Fruit fly (Drosophila melanogaster) whole organism, embryonic: Measurements from ENCODE around the gene CG6788.

ENCODE experiments used
- CG16779 ChIP-seq: fragments of 200-800 bp; sonication (Bioruptor generic); IDR thresholded peaks from 2 replicates; pipeline ENCODE4 v1.3.6; 2022; ENCODE audit warnings: missing biosample characterization, missing genetic modification characterization
- CG31365 ChIP-seq: fragments of 200-800 bp; sonication (Bioruptor generic); optimal IDR thresholded peaks from 2 replicates; lab custom pipeline; 2018; ENCODE audit warnings: missing biosample characterization, mild to moderate bottlenecking, missing genetic modification characterization
- CG3995 ChIP-seq: fragments of 200-800 bp; sonication (Bioruptor generic); optimal IDR thresholded peaks from 3 replicates; lab custom pipeline; 2016; ENCODE audit warnings: missing biosample characterization, missing genetic modification characterization
- CG5180 ChIP-seq: fragments of 200-800 bp; sonication (Bioruptor generic); optimal IDR thresholded peaks from 3 replicates; lab custom pipeline; 2017; ENCODE audit warnings: missing biosample characterization, missing genetic modification characterization, mild to moderate bottlenecking, moderate library complexity, missing genetic modification reagents
- CG7556 ChIP-seq: fragments of 200-800 bp; sonication (Bioruptor generic); optimal IDR thresholded peaks from 2 replicates; lab custom pipeline; 2017; ENCODE audit warnings: missing biosample characterization, mild to moderate bottlenecking, missing genetic modification characterization
- CG9932 ChIP-seq: fragments of 200-800 bp; sonication (Bioruptor generic); IDR thresholded peaks from 2 replicates; pipeline ENCODE4 v1.3.6; 2022; ENCODE audit warnings: missing biosample characterization, missing genetic modification characterization
- Dbx ChIP-seq: fragments of 200-800 bp; sonication (Bioruptor generic); IDR thresholded peaks from 3 replicates; pipeline ENCODE4 v1.3.6; 2022; ENCODE audit warnings: missing biosample characterization, missing genetic modification characterization
- Hand ChIP-seq: fragments of 200-800 bp; sonication (Bioruptor generic); optimal IDR thresholded peaks from 2 replicates; lab custom pipeline; 2017; ENCODE audit warnings: mild to moderate bottlenecking, missing biosample characterization, missing genetic modification reagents, missing genetic modification characterization
- Nf-YA ChIP-seq: fragments of 200-800 bp; sonication (Bioruptor generic); IDR thresholded peaks from 2 replicates; pipeline ENCODE4 v1.3.6; 2022; ENCODE audit warnings: missing biosample characterization, missing genetic modification characterization
- abd-A ChIP-seq: fragments of 200-800 bp; sonication (Bioruptor generic); optimal IDR thresholded peaks from 3 replicates; lab custom pipeline; 2019; ENCODE audit warnings: missing biosample characterization, mild to moderate bottlenecking, missing genetic modification characterization, moderate library complexity
- ci ChIP-seq: fragments of 200-800 bp; sonication (Bioruptor generic); IDR thresholded peaks from 3 replicates; pipeline ENCODE4 v1.3.6; 2022; ENCODE audit warnings: missing biosample characterization, missing genetic modification characterization
- sima ChIP-seq: fragments of 200-800 bp; sonication (Bioruptor generic); optimal IDR thresholded peaks from 2 replicates; lab custom pipeline; 2016; ENCODE audit warnings: missing biosample characterization, missing genetic modification characterization
- slp2 ChIP-seq: fragments of 200-800 bp; sonication (Bioruptor generic); optimal IDR thresholded peaks from 2 replicates; lab custom pipeline; 2016; ENCODE audit warnings: missing biosample characterization, missing genetic modification characterization

dm6 chrX:17844623-17845022 is 43.4 kb upstream of the CG6788 start, which contains the start of the genes CG8142 and Ucp4A:
- TF ChIP-seq slp2 (GFP tag; lab: Kevin White, UChicago) (peak; percentile 39), sima (GFP tag; lab: Kevin White, UChicago) (no peak), abd-A (no peak), CG31365 (tag; lab: Kevin White, UChicago) (no peak), CG3995 (peak; percentile 39), CG7556 (GFP tag; lab: Kevin White, UChicago) (peak; percentile 87), CG16779 (GFP tag; lab: Robert Waterston, UW) (peak; percentile 86), Dbx (GFP tag; lab: Robert Waterston, UW) (peak; percentile 92; the same call in 2 of the 3 replicates), ci (GFP tag; lab: Robert Waterston, UW) (peak; percentile 93), CG9932 (peak; percentile 96), CG5180 (GFP tag; lab: Kevin White, UChicago) (peak; percentile 62), Nf-YA (GFP tag; lab: Robert Waterston, UW) (peak; percentile 91), Hand (peak; percentile 41)
